Fruit fly (Drosophila melanogaster) whole organism, embryonic: ENCODE data around the gene JMJD4.

Experiments used
- Ada2b ChIP-seq: fragments of 200-800 bp; sonication (Bioruptor generic); IDR thresholded peaks from 2 replicates; pipeline ENCODE4 v1.3.6; 2022; ENCODE audit warnings: missing biosample characterization, missing genetic modification characterization
- Bteb2 ChIP-seq: fragments of 200-800 bp; sonication (Bioruptor generic); optimal IDR thresholded peaks from 2 replicates; lab custom pipeline; 2016; ENCODE audit warnings: missing biosample characterization, missing genetic modification characterization
- CG10274 ChIP-seq: fragments of 200-800 bp; sonication (Bioruptor generic); optimal IDR thresholded peaks from 3 replicates; lab custom pipeline; 2017; ENCODE audit warnings: missing biosample characterization, mild to moderate bottlenecking, missing genetic modification characterization
- CG11504 ChIP-seq: fragments of 200-800 bp; sonication (Bioruptor generic); optimal IDR thresholded peaks from 3 replicates; lab custom pipeline; 2019; ENCODE audit warnings: missing biosample characterization, mild to moderate bottlenecking, missing genetic modification characterization, moderate library complexity
- CG12299 ChIP-seq: fragments of 200-800 bp; sonication (Bioruptor generic); optimal IDR thresholded peaks from 2 replicates; lab custom pipeline; 2018; ENCODE audit warnings: missing biosample characterization, mild to moderate bottlenecking, missing genetic modification characterization
- CG1233 ChIP-seq: fragments of 200-800 bp; sonication (Bioruptor generic); optimal IDR thresholded peaks from 4 replicates; lab custom pipeline; 2018; ENCODE audit warnings: missing biosample characterization, mild to moderate bottlenecking, missing genetic modification characterization
- CG12942 ChIP-seq: fragments of 200-800 bp; sonication (Bioruptor generic); optimal IDR thresholded peaks from 3 replicates; lab custom pipeline; 2016; ENCODE audit warnings: missing biosample characterization, missing genetic modification characterization
- CG14860 ChIP-seq: fragments of 200-800 bp; sonication (Bioruptor generic); IDR thresholded peaks from 3 replicates; pipeline ENCODE4 v1.3.6; 2022; ENCODE audit warnings: missing biosample characterization, missing genetic modification characterization; ENCODE audit not compliant: partially characterized antibody
- CG15696 ChIP-seq: fragments of 200-800 bp; sonication (Bioruptor generic); optimal IDR thresholded peaks from 2 replicates; lab custom pipeline; 2019; ENCODE audit warnings: missing biosample characterization, mild to moderate bottlenecking, missing genetic modification characterization, moderate library complexity
- CG17186 ChIP-seq: fragments of 200-800 bp; sonication (Bioruptor generic); optimal IDR thresholded peaks from 3 replicates; lab custom pipeline; 2017; ENCODE audit warnings: missing biosample characterization, missing genetic modification reagents, missing genetic modification characterization
- CG17802 ChIP-seq: fragments of 200-800 bp; sonication (Bioruptor generic); optimal IDR thresholded peaks from 2 replicates; lab custom pipeline; 2018; ENCODE audit warnings: missing biosample characterization, mild to moderate bottlenecking, missing genetic modification characterization, moderate library complexity
- CG18599 ChIP-seq: fragments of 200-800 bp; sonication (Bioruptor generic); optimal IDR thresholded peaks from 3 replicates; lab custom pipeline; 2017; ENCODE audit warnings: missing biosample characterization, missing genetic modification characterization, mild to moderate bottlenecking, moderate library complexity, missing genetic modification reagents
- CG2202 ChIP-seq: fragments of 200-800 bp; sonication (Bioruptor generic); optimal IDR thresholded peaks from 2 replicates; lab custom pipeline; 2018; ENCODE audit warnings: missing biosample characterization, mild to moderate bottlenecking, missing genetic modification characterization
- CG32772 ChIP-seq: fragments of 200-800 bp; sonication (Bioruptor generic); IDR thresholded peaks from 2 replicates; pipeline ENCODE4 v1.3.6; 2022; ENCODE audit warnings: missing biosample characterization, missing genetic modification characterization
- CG34376 ChIP-seq: fragments of 200-800 bp; sonication (Bioruptor generic); optimal IDR thresholded peaks from 2 replicates; lab custom pipeline; 2018; ENCODE audit warnings: missing biosample characterization, mild to moderate bottlenecking, missing genetic modification characterization
- CG3847 ChIP-seq: fragments of 200-800 bp; sonication (Bioruptor generic); IDR thresholded peaks from 2 replicates; pipeline ENCODE4 v1.3.6; 2022; ENCODE audit warnings: missing biosample characterization, missing genetic modification characterization
- CG43689 ChIP-seq: fragments of 200-800 bp; sonication (Bioruptor generic); IDR thresholded peaks from 2 replicates; pipeline ENCODE4 v1.3.6; 2022; ENCODE audit warnings: missing biosample characterization, missing genetic modification characterization
- CG5245 ChIP-seq: fragments of 200-800 bp; sonication (Bioruptor generic); optimal IDR thresholded peaks from 3 replicates; lab custom pipeline; 2016; ENCODE audit warnings: missing biosample characterization, missing genetic modification characterization
- CG5953 ChIP-seq: fragments of 200-800 bp; sonication (Bioruptor generic); IDR thresholded peaks from 2 replicates; pipeline ENCODE4 v1.3.6; 2022; ENCODE audit warnings: missing biosample characterization, missing genetic modification characterization
- CG6813 ChIP-seq: fragments of 200-800 bp; sonication (Bioruptor generic); optimal IDR thresholded peaks from 2 replicates; lab custom pipeline; 2017; ENCODE audit warnings: missing biosample characterization, missing genetic modification characterization, mild to moderate bottlenecking, moderate library complexity, missing genetic modification reagents
- CG7786 ChIP-seq: fragments of 200-800 bp; sonication (Bioruptor generic); optimal IDR thresholded peaks from 2 replicates; lab custom pipeline; 2016; ENCODE audit warnings: missing biosample characterization, missing genetic modification characterization
- CG7928 ChIP-seq: fragments of 200-800 bp; sonication (Bioruptor generic); optimal IDR thresholded peaks from 2 replicates; lab custom pipeline; 2017; ENCODE audit warnings: missing biosample characterization, mild to moderate bottlenecking, missing genetic modification characterization
- CG8281 ChIP-seq: fragments of 200-800 bp; sonication (Bioruptor generic); optimal IDR thresholded peaks from 2 replicates; lab custom pipeline; 2018; ENCODE audit warnings: missing biosample characterization, mild to moderate bottlenecking, missing genetic modification characterization, moderate library complexity
- CTCF ChIP-seq: fragments of 200-800 bp; sonication (Bioruptor generic); optimal IDR thresholded peaks from 2 replicates; lab custom pipeline; 2017; ENCODE audit warnings: missing biosample characterization, mild to moderate bottlenecking, missing genetic modification characterization, moderate library complexity
- Camta ChIP-seq: fragments of 200-800 bp; sonication (Bioruptor generic); optimal IDR thresholded peaks from 2 replicates; lab custom pipeline; 2016; ENCODE audit warnings: missing biosample characterization, missing genetic modification characterization
- CoRest ChIP-seq: fragments of 200-800 bp; sonication (Bioruptor generic); optimal IDR thresholded peaks from 3 replicates; lab custom pipeline; 2018; ENCODE audit warnings: missing biosample characterization, mild to moderate bottlenecking, missing genetic modification characterization, moderate library complexity
- D ChIP-seq, 2 experiments: fragments of 200-800 bp in 1 of 2; fragments of >200 bp in 1 of 2; sonication (Bioruptor generic) in 1 of 2; optimal IDR thresholded peaks; 2 replicates in 1 of 2; 3 replicates in 1 of 2; lab custom pipeline; 2017; ENCODE audit warnings: mild to moderate bottlenecking in 1 of 2, missing biosample characterization in 1 of 2, missing genetic modification characterization in 1 of 2, missing genetic modification reagents in 1 of 2
- Dref ChIP-seq: fragments of 200-800 bp; sonication (Bioruptor generic); IDR thresholded peaks from 2 replicates; pipeline ENCODE4 v1.3.6; 2022; ENCODE audit warnings: missing biosample characterization, missing genetic modification characterization
- Ets97D ChIP-seq: fragments of 200-800 bp; sonication (Bioruptor generic); optimal IDR thresholded peaks from 3 replicates; lab custom pipeline; 2016; ENCODE audit warnings: missing biosample characterization, missing genetic modification characterization
- Hsf ChIP-seq: fragments of 200-800 bp; sonication (Bioruptor generic); optimal IDR thresholded peaks from 3 replicates; lab custom pipeline; 2016; ENCODE audit warnings: missing biosample characterization, missing genetic modification characterization
- Kr ChIP-seq: fragments of 200-800 bp; sonication (Bioruptor generic); optimal IDR thresholded peaks from 2 replicates; lab custom pipeline; 2017; ENCODE audit warnings: missing biosample characterization, mild to moderate bottlenecking, missing genetic modification characterization
- MTF-1 ChIP-seq: fragments of 200-800 bp; sonication (Bioruptor generic); optimal IDR thresholded peaks from 2 replicates; lab custom pipeline; 2018; ENCODE audit warnings: missing biosample characterization, mild to moderate bottlenecking, missing genetic modification characterization, borderline replicate concordance
- Nf-YC ChIP-seq: fragments of 200-800 bp; optimal IDR thresholded peaks from 3 replicates; lab custom pipeline; 2019; ENCODE audit warnings: missing biosample characterization, mild to moderate bottlenecking, missing genetic modification characterization, moderate library complexity
- Stat92E ChIP-seq, 3 experiments: fragments of >200 bp in 2 of 3; fragments of 200-800 bp in 1 of 3; sonication (Bioruptor generic) in 1 of 3; optimal IDR thresholded peaks; 2 replicates each; lab custom pipeline; 2017 to 2019; ENCODE audit warnings: missing biosample characterization in 3 of 3, missing genetic modification characterization in 3 of 3, mild to moderate bottlenecking in 1 of 3, moderate library complexity in 1 of 3
- ara ChIP-seq: fragments of 200-800 bp; sonication (Bioruptor generic); IDR thresholded peaks from 2 replicates; pipeline ENCODE4 v1.3.6; 2022; ENCODE audit warnings: missing biosample characterization, missing genetic modification characterization
- caup ChIP-seq: fragments of 200-800 bp; sonication (Bioruptor generic); optimal IDR thresholded peaks from 3 replicates; lab custom pipeline; 2017; ENCODE audit warnings: missing biosample characterization, mild to moderate bottlenecking, missing genetic modification characterization, moderate library complexity; ENCODE audit not compliant: severe bottlenecking
- crol ChIP-seq: fragments of 200-800 bp; sonication (Bioruptor generic); IDR thresholded peaks from 2 replicates; pipeline ENCODE4 v1.3.6; 2022; ENCODE audit warnings: missing biosample characterization, missing genetic modification characterization
- dysf ChIP-seq: fragments of 200-800 bp; sonication (Bioruptor generic); IDR thresholded peaks from 3 replicates; pipeline ENCODE4 v1.3.6; 2022; ENCODE audit warnings: missing biosample characterization, missing genetic modification characterization
- fd64A ChIP-seq: fragments of 200-800 bp; sonication (Bioruptor generic); optimal IDR thresholded peaks from 3 replicates; lab custom pipeline; 2018; ENCODE audit warnings: missing biosample characterization, mild to moderate bottlenecking, missing genetic modification characterization
- ham ChIP-seq: fragments of 200-800 bp; sonication (Bioruptor generic); IDR thresholded peaks from 2 replicates; pipeline ENCODE4 v1.3.6; 2022; ENCODE audit warnings: missing biosample characterization, missing genetic modification characterization
- ken ChIP-seq: fragments of 200-800 bp; sonication (Bioruptor generic); IDR thresholded peaks from 3 replicates; pipeline ENCODE4 v1.3.6; 2022; ENCODE audit warnings: missing biosample characterization, missing genetic modification characterization
- lab ChIP-seq: fragments of 200-800 bp; sonication (Bioruptor generic); optimal IDR thresholded peaks from 3 replicates; lab custom pipeline; 2017; ENCODE audit warnings: missing biosample characterization, missing genetic modification characterization, mild to moderate bottlenecking, moderate library complexity, missing genetic modification reagents
- nau ChIP-seq: fragments of 200-800 bp; sonication (Bioruptor generic); optimal IDR thresholded peaks from 3 replicates; lab custom pipeline; 2017; ENCODE audit warnings: missing biosample characterization, mild to moderate bottlenecking, missing genetic modification characterization, missing genetic modification reagents
- onecut ChIP-seq: fragments of 200-800 bp; sonication (Bioruptor generic); IDR thresholded peaks from 2 replicates; pipeline ENCODE4 v1.3.6; 2022; ENCODE audit warnings: missing biosample characterization, missing genetic modification characterization
- org-1 ChIP-seq: fragments of 200-800 bp; sonication (Bioruptor generic); optimal IDR thresholded peaks from 2 replicates; lab custom pipeline; 2017; ENCODE audit warnings: missing biosample characterization, missing genetic modification characterization
- psq ChIP-seq: fragments of 200-800 bp; sonication (Bioruptor generic); optimal IDR thresholded peaks from 2 replicates; lab custom pipeline; 2017; ENCODE audit warnings: missing biosample characterization, missing genetic modification characterization
- pum ChIP-seq: fragments of 200-800 bp; sonication (Bioruptor generic); optimal IDR thresholded peaks from 2 replicates; lab custom pipeline; 2016; ENCODE audit warnings: missing biosample characterization, missing genetic modification characterization
- seq ChIP-seq: fragments of 200-800 bp; sonication (Bioruptor generic); IDR thresholded peaks from 2 replicates; pipeline ENCODE4 v1.3.6; 2022; ENCODE audit warnings: missing biosample characterization, missing genetic modification characterization
- trh ChIP-seq: fragments of 200-800 bp; sonication (Bioruptor generic); optimal IDR thresholded peaks from 2 replicates; lab custom pipeline; 2016; ENCODE audit warnings: missing biosample characterization, missing genetic modification characterization
- vvl ChIP-seq: fragments of 200-800 bp; sonication (Bioruptor generic); IDR thresholded peaks from 2 replicates; pipeline ENCODE4 v1.3.6; 2022; ENCODE audit warnings: missing biosample characterization, missing genetic modification characterization

JMJD4 gene

DNA sequence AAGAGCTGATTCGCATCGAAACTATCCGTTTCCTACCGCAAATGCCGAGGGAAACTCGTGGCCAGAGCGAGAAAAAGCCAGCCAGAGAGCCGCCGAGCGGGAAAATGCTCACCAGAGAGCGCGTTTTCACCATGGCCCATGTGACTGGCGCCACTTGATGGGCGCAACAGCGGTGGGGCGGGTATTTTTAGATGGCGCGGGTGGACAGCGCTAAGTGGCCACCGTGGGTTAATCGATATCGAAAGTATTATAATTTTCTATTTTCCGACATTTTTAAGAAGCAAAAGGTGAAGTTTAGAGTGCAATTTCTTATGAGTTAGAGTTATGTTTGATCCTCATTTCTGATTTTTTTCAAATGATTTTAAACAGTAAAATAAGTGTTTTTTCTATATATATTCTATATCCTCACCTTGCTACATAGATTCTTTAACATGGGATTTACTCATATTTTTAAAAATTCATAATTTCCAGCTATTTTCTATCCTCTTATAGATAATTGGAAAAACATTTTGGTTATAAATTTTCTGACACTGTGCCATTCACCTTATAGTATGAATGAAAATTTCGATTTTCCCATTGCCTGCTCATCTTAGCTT lies 25.7 kb upstream of the JMJD4 start, which contains the start of gene Ptp36E (continued):
- TF ChIP-seq CG1233 (GFP tag; lab: Kevin White, UChicago): peak; percentile 79
- TF ChIP-seq dysf: peak; percentile 84
- TF ChIP-seq Ets97D (GFP tag; lab: Kevin White, UChicago): no peak
- TF ChIP-seq CoRest (tag; lab: Kevin White, UChicago): peak; percentile 85
- TF ChIP-seq CG10274 (GFP tag; lab: Kevin White, UChicago): peak; percentile 54
- TF ChIP-seq Dref (GFP tag; lab: Robert Waterston, UW): no peak
- TF ChIP-seq CG32772 (GFP tag; lab: Robert Waterston, UW): peak; percentile 81
- TF ChIP-seq CG17186: no peak
- no peak for TF ChIP-seq trh (GFP tag; lab: Kevin White, UChicago)
- peak; percentile 92 for TF ChIP-seq lab (GFP tag; lab: Kevin White, UChicago)
- peak; percentile 44 for TF ChIP-seq pum (GFP tag; lab: Kevin White, UChicago)
- TF ChIP-seq CG5245: peak; percentile 8
- peak; percentile 39 for TF ChIP-seq CG43689 (GFP tag; lab: Robert Waterston, UW)
- TF ChIP-seq fd64A: no peak
- TF ChIP-seq CG5953: peak; percentile 43; the same call in 1 of the 2 replicates
- TF ChIP-seq CG3847: peak; percentile 54
- TF ChIP-seq MTF-1 (GFP tag; lab: Kevin White, UChicago): peak; percentile 9
- no peak for TF ChIP-seq Kr
- peak; percentile 31 for TF ChIP-seq CG15696 (tag; lab: Kevin White, UChicago)
- TF ChIP-seq nau: peak; percentile 70
- TF ChIP-seq CG7786 (GFP tag; lab: Kevin White, UChicago): peak; percentile 33
- TF ChIP-seq ham (GFP tag; lab: Robert Waterston, UW): no peak
- peak; percentile 81 for TF ChIP-seq onecut
- peak; percentile 52 for TF ChIP-seq CG12942 (GFP tag; lab: Kevin White, UChicago)
- TF ChIP-seq caup (GFP tag; lab: Kevin White, UChicago): peak; percentile 40
- peak; percentile 17 for TF ChIP-seq CG17802 (tag; lab: Kevin White, UChicago)
- peak; percentile 54; the same call in 1 of the 2 replicates for TF ChIP-seq vvl (GFP tag; lab: Robert Waterston, UW)
- peak; percentile 95 for TF ChIP-seq CG18599 (GFP tag; lab: Kevin White, UChicago)
- TF ChIP-seq Bteb2 (GFP tag; lab: Kevin White, UChicago): peak; percentile 15
- peak; percentile 34 for TF ChIP-seq Camta
- TF ChIP-seq crol: peak; percentile 81
- TF ChIP-seq CG12299 (tag; lab: Kevin White, UChicago): no peak
- TF ChIP-seq seq (GFP tag; lab: Robert Waterston, UW): peak; percentile 76
- TF ChIP-seq Hsf (GFP tag; lab: Kevin White, UChicago): peak; percentile 75
- TF ChIP-seq Ada2b: peak; percentile 77
- peak; percentile 85 for TF ChIP-seq CG6813 (GFP tag; lab: Kevin White, UChicago)
- TF ChIP-seq CG8281 (tag; lab: Kevin White, UChicago): peak; percentile 65
- peak; percentile 63 for TF ChIP-seq psq
- no peak for TF ChIP-seq D (optimal IDR thresholded peaks at IDR 0.05; lab: Kevin White, UChicago)
- TF ChIP-seq D (GFP tag; optimal IDR thresholded peaks at IDR 0.05; lab: Kevin White, UChicago): peak; percentile 76
- TF ChIP-seq ara (GFP tag; lab: Robert Waterston, UW): peak; percentile 70
- no peak for TF ChIP-seq CG14860 (GFP tag; lab: Robert Waterston, UW)
- peak; percentile 38 for TF ChIP-seq CTCF (GFP tag; lab: Kevin White, UChicago)
- TF ChIP-seq Stat92E (GFP tag; optimal IDR thresholded peaks at IDR 0.05; lab: Kevin White, UChicago): no peak
- peak; percentile 62 for TF ChIP-seq CG34376
- no peak for TF ChIP-seq ken (GFP tag; lab: Robert Waterston, UW)
- TF ChIP-seq CG7928 (GFP tag; lab: Kevin White, UChicago): peak; percentile 40
- TF ChIP-seq CG11504 (tag; lab: Kevin White, UChicago): peak; percentile 91
- peak; percentile 79 for TF ChIP-seq org-1 (GFP tag; lab: Kevin White, UChicago)
- peak; percentile 78 for TF ChIP-seq Nf-YC (tag; lab: Kevin White, UChicago)
- no peak for TF ChIP-seq CG2202 (tag; lab: Kevin White, UChicago)
